Worm (Caenorhabditis elegans) whole organism, young adult: ENCODE measurements around the gene D1005.2.

Experiments
- cebp-2 ChIP-seq: fragments of 200-800 bp; sonication (Bioruptor generic); IDR thresholded peaks from 2 replicates; pipeline ENCODE4 v1.3.6; 2022; ENCODE audit warnings: missing genetic modification characterization, missing compliant biosample characterization
- hlh-26 ChIP-seq: fragments of 200-800 bp; sonication (Bioruptor generic); conservative IDR thresholded peaks from 2 replicates; pipeline ENCODE4 v1.3.6; 2022; ENCODE audit warnings: missing genetic modification reagents, missing genetic modification characterization, missing compliant biosample characterization
- pha-4 ChIP-seq: fragments of 150-350 bp; sonication (generic microtip); optimal IDR thresholded peaks from 2 replicates; lab custom pipeline; 2014; ENCODE audit warnings: missing biosample characterization, missing genetic modification reagents, missing genetic modification characterization

ce11 chrX:1477932-1478331 lies 19.1 kb downstream of the D1005.2 start:
- TF ChIP-seq pha-4 (tag; lab: Kevin White, UChicago) (peak; percentile 18), cebp-2 (GFP tag; lab: Robert Waterston, UW) (no peak), hlh-26 (no peak)
